Worm (Caenorhabditis elegans): ENCODE data around the gene C55A6.7.

DNA sequence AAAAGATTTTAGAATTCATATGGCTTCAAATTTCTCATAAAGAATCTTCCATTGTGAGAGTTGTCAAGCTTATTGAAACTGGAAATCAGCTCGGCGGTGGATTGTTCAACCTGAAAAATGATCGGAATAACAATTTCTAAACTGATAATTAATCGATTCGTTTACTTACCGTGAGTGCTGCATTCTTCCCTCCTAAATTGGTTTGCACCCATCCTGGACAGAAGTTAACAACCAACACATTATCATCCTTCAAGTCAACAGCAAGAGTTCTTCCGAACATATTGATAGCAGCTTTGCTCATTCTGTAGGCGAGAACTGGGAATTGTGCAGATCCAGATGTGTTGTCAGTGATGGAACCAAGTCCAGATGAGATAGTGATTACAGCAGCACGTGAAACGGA lies 5.2 kb downstream of the C55A6.7 start:
- TF ChIP-seq unc-39 (tag; optimal IDR thresholded peaks at IDR 0.05) (no peak), mes-2 (tag; optimal IDR thresholded peaks at IDR 0.05; ENCODE audit: poor library complexity, severe bottlenecking) (no peak), skn-1 (tag; optimal IDR thresholded peaks at IDR 0.05) (no peak), snpc-4 (tag; optimal IDR thresholded peaks at IDR 0.05) (no peak), nhr-6 (tag; optimal IDR thresholded peaks at IDR 0.05) (no peak), lsy-2 (tag; optimal IDR thresholded peaks at IDR 0.05) (no peak)
